Worm (Caenorhabditis elegans) whole organism, mixed stage, embryonic: Measurements from ENCODE around the gene C52E4.12.

ENCODE experiments used
- bed-3 ChIP-seq: fragments of 200-800 bp; sonication (Bioruptor generic); optimal IDR thresholded peaks from 3 replicates; lab custom pipeline; 2018; ENCODE audit warnings: mild to moderate bottlenecking, missing genetic modification characterization, moderate library complexity, missing compliant biosample characterization
- ceh-83 ChIP-seq: fragments of 200-800 bp; sonication (Bioruptor generic); optimal IDR thresholded peaks from 2 replicates; lab custom pipeline; 2018; ENCODE audit warnings: mild to moderate bottlenecking, missing genetic modification characterization, missing compliant biosample characterization
- ces-1 ChIP-seq: fragments of 150-350 bp; optimal IDR thresholded peaks from 2 replicates; lab custom pipeline; 2014; ENCODE audit warnings: missing biosample characterization, missing genetic modification reagents, missing genetic modification characterization
- cnd-1 ChIP-seq: fragments of 200-800 bp; sonication (Bioruptor generic); optimal IDR thresholded peaks from 2 replicates; lab custom pipeline; 2018; ENCODE audit warnings: mild to moderate bottlenecking, missing genetic modification characterization, missing compliant biosample characterization
- elt-3 ChIP-seq: fragments of 150-350 bp; optimal IDR thresholded peaks from 2 replicates; lab custom pipeline; 2014; ENCODE audit warnings: missing biosample characterization, missing genetic modification characterization
- lin-13 ChIP-seq: fragments of 150-350 bp; optimal IDR thresholded peaks from 2 replicates; lab custom pipeline; 2014; ENCODE audit warnings: missing biosample characterization, missing genetic modification characterization
- nhr-12 ChIP-seq: fragments of 150-350 bp; optimal IDR thresholded peaks from 2 replicates; lab custom pipeline; 2014; ENCODE audit warnings: missing biosample characterization, missing genetic modification characterization
- nhr-237 ChIP-seq: fragments of 150-350 bp; optimal IDR thresholded peaks from 2 replicates; lab custom pipeline; 2014; ENCODE audit warnings: missing biosample characterization, missing genetic modification characterization
- nhr-28 ChIP-seq: fragments of 150-350 bp; optimal IDR thresholded peaks from 2 replicates; lab custom pipeline; 2014; ENCODE audit warnings: missing biosample characterization, missing genetic modification characterization
- nhr-76 ChIP-seq: sonication (generic microtip); optimal IDR thresholded peaks from 2 replicates; lab custom pipeline; 2017; ENCODE audit warnings: missing biosample characterization, missing genetic modification characterization
- snpc-4 ChIP-seq: fragments of 150-350 bp; optimal IDR thresholded peaks from 2 replicates; lab custom pipeline; 2014; ENCODE audit warnings: missing biosample characterization, missing genetic modification characterization
- sptf-1 ChIP-seq: sonication (generic microtip); optimal IDR thresholded peaks from 2 replicates; lab custom pipeline; 2017; ENCODE audit warnings: mild to moderate bottlenecking, missing genetic modification characterization, moderate library complexity, missing compliant biosample characterization
- ztf-11 ChIP-seq: fragments of 150-350 bp; optimal IDR thresholded peaks from 2 replicates; lab custom pipeline; 2014; ENCODE audit warnings: missing biosample characterization, missing genetic modification characterization

ce11 chrV:11985384-11985783 is 10.6 kb upstream of the C52E4.12 start, which contains the start of gene mans-2:
- TF ChIP-seq lin-13 = no peak
- TF ChIP-seq ztf-11 (tag; lab: Kevin White, UChicago) = no peak
- no peak for TF ChIP-seq nhr-237 (tag; lab: Kevin White, UChicago)
- no peak for TF ChIP-seq cnd-1
- TF ChIP-seq snpc-4 (tag; lab: Kevin White, UChicago) = no peak
- TF ChIP-seq bed-3 (GFP tag; lab: Kevin White, UChicago) = no peak
- TF ChIP-seq nhr-28 (tag; lab: Kevin White, UChicago) = no peak
- no peak for TF ChIP-seq nhr-12
- TF ChIP-seq ces-1 (GFP tag; lab: Kevin White, UChicago) = no peak
- no peak for TF ChIP-seq ceh-83 (GFP tag; lab: Kevin White, UChicago)
- TF ChIP-seq sptf-1 (tag; lab: Kevin White, UChicago) = no peak
- no peak for TF ChIP-seq elt-3 (tag; lab: Kevin White, UChicago)
- no peak for TF ChIP-seq nhr-76 (tag; lab: Kevin White, UChicago)
